Fruit fly (Drosophila melanogaster): Measurements from ENCODE around the gene Sfp23F.

dm6 chr2L:3437068-3437467 lies 49.5 kb upstream of the Sfp23F start:
- TF ChIP-seq Mnt (GFP tag; optimal IDR thresholded peaks at IDR 0.05) (no peak), CG1620 (GFP tag; optimal IDR thresholded peaks at IDR 0.05) (no peak), bab1 (GFP tag; optimal IDR thresholded peaks at IDR 0.05) (no peak), kay (GFP tag; ENCODE audit: borderline replicate concordance) (no peak)
